Fruit fly (Drosophila melanogaster): Measurements from ENCODE around the gene Roc1a.

dm6 chrX:601984-602383, 45.1 kb upstream of the Roc1a start:
- TF ChIP-seq sima (GFP tag; optimal IDR thresholded peaks at IDR 0.05) (no peak), Oli (tag; optimal IDR thresholded peaks at IDR 0.05) (no peak), fd102C (GFP tag; optimal IDR thresholded peaks at IDR 0.05) (no peak), Myb (GFP tag; optimal IDR thresholded peaks at IDR 0.05) (no peak), danr (GFP tag; IDR thresholded peaks at IDR 0.05) (no peak), Max (GFP tag; optimal IDR thresholded peaks at IDR 0.05) (no peak), Bgb (GFP tag; IDR thresholded peaks at IDR 0.05; ENCODE audit: partially characterized antibody) (no peak), BEAF-32 (GFP tag; optimal IDR thresholded peaks at IDR 0.05) (no peak), sens-2 (GFP tag; IDR thresholded peaks at IDR 0.05) (no peak), CG12236 (GFP tag; optimal IDR thresholded peaks at IDR 0.05) (no peak), en (GFP tag; optimal IDR thresholded peaks at IDR 0.05) (no peak)
